Fruit fly (Drosophila melanogaster): ENCODE results near the gene Srp68.

The Srp68 gene

dm6 chr3L:8929527-8929926, 45.3 kb upstream of the Srp68 start (continued):
- TF ChIP-seq CG8388 (GFP tag; optimal IDR thresholded peaks at IDR 0.05) (no peak), pan (optimal IDR thresholded peaks at IDR 0.05) (no peak), pan (GFP tag; optimal IDR thresholded peaks at IDR 0.05 in 1 of 2, IDR thresholded peaks at IDR 0.05 in 1 of 2) (peak in 1 of 2 experiments; percentile 46), C15 (GFP tag; IDR thresholded peaks at IDR 0.05) (no peak), rib (GFP tag; IDR thresholded peaks at IDR 0.05) (no peak), so (GFP tag; IDR thresholded peaks at IDR 0.05) (no peak), CG15514 (GFP tag; optimal IDR thresholded peaks at IDR 0.05) (no peak), CG15011 (GFP tag; optimal IDR thresholded peaks at IDR 0.05) (no peak), PHDP (tag; optimal IDR thresholded peaks at IDR 0.05) (no peak), dm (GFP tag; optimal IDR thresholded peaks at IDR 0.05) (no peak), CG17328 (GFP tag; IDR thresholded peaks at IDR 0.05) (no peak), CG16779 (GFP tag; IDR thresholded peaks at IDR 0.05) (no peak), z (GFP tag; IDR thresholded peaks at IDR 0.05) (no peak), luna (GFP tag; optimal IDR thresholded peaks at IDR 0.05) (no peak), CG18764 (GFP tag; optimal IDR thresholded peaks at IDR 0.05) (no peak), Oaz (GFP tag; IDR thresholded peaks at IDR 0.05) (no peak), CG17385 (GFP tag; optimal IDR thresholded peaks at IDR 0.05) (no peak), CG3065 (GFP tag; optimal IDR thresholded peaks at IDR 0.05) (no peak), pros (GFP tag; optimal IDR thresholded peaks at IDR 0.05) (no peak), bab2 (GFP tag; optimal IDR thresholded peaks at IDR 0.05) (no peak), cas (GFP tag; IDR thresholded peaks at IDR 0.05) (no peak), Hr39 (optimal IDR thresholded peaks at IDR 0.05) (no peak), insv (GFP tag; optimal IDR thresholded peaks at IDR 0.05) (no peak), gem (tag; optimal IDR thresholded peaks at IDR 0.05) (peak; percentile 19), hth (optimal IDR thresholded peaks at IDR 0.05) (no peak), CG4730 (GFP tag; IDR thresholded peaks at IDR 0.05) (no peak), Mad (GFP tag; optimal IDR thresholded peaks at IDR 0.05) (no peak), CG10366 (GFP tag; IDR thresholded peaks at IDR 0.05) (no peak), CG31441 (GFP tag; IDR thresholded peaks at IDR 0.05) (peak; percentile 17; the same call in 1 of the 2 replicates), CG10979 (tag; optimal IDR thresholded peaks at IDR 0.05) (no peak), cato (GFP tag; optimal IDR thresholded peaks at IDR 0.05; ENCODE audit: borderline replicate concordance) (no peak), CG16863 (GFP tag; optimal IDR thresholded peaks at IDR 0.05) (no peak), croc (GFP tag; conservative IDR thresholded peaks at IDR 0.05) (no peak), Atf-2 (GFP tag; optimal IDR thresholded peaks at IDR 0.05) (no peak), CG16815 (GFP tag; optimal IDR thresholded peaks at IDR 0.05) (no peak), Hmr (GFP tag; optimal IDR thresholded peaks at IDR 0.05) (no peak), Doc2 (GFP tag; IDR thresholded peaks at IDR 0.05) (no peak), zen2 (GFP tag; IDR thresholded peaks at IDR 0.05; ENCODE audit: partially characterized antibody) (no peak), CG17361 (GFP tag; IDR thresholded peaks at IDR 0.05) (0 out of 3 replicates have a peak, but pooled peaks have one; percentile 17), Ets65A (GFP tag) (peak; percentile 51), hkb (optimal IDR thresholded peaks at IDR 0.05) (no peak), hkb (GFP tag; IDR thresholded peaks at IDR 0.05) (no peak), Drgx (GFP tag; IDR thresholded peaks at IDR 0.05) (peak; percentile 28; the same call in 1 of the 2 replicates), CG13424 (tag; optimal IDR thresholded peaks at IDR 0.05) (no peak), CG10431 (GFP tag; optimal IDR thresholded peaks at IDR 0.05) (no peak), nmo (GFP tag; optimal IDR thresholded peaks at IDR 0.05) (no peak), Stat92E (GFP tag; optimal IDR thresholded peaks at IDR 0.05) (no peak), gcm (GFP tag; optimal IDR thresholded peaks at IDR 0.05) (no peak), chinmo (GFP tag; IDR thresholded peaks at IDR 0.05; ENCODE audit: partially characterized antibody) (no peak), ci (GFP tag; IDR thresholded peaks at IDR 0.05) (no peak), mirr (GFP tag; optimal IDR thresholded peaks at IDR 0.05) (no peak), CG18011 (GFP tag; optimal IDR thresholded peaks at IDR 0.05) (no peak), Myb (GFP tag; optimal IDR thresholded peaks at IDR 0.05) (no peak)
